Worm (Caenorhabditis elegans): ENCODE results near the gene arcp-1.

DNA sequence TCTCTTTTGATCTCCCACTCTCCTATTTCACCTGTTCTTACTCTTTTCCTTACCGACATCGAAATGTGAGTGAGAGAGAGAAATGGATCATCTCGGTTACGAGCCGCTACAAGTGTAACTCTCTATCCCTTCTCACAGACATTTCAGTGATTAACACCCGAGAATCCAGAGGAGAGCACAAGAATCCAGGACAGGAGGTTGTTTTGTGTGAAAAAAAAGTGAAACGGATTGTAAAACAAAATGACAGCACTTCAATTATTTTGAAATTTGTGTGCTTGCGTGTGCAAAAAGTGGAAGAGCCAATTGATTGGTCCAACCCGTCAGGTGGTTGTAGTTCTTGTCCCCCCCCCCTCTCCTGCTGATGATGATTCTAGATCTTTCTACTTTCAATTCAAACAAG, 23.6 kb upstream of the arcp-1 start:
- TF ChIP-seq nhr-237 (tag; optimal IDR thresholded peaks at IDR 0.05) = no peak
- no peak for TF ChIP-seq snpc-4 (tag; optimal IDR thresholded peaks at IDR 0.05)
- TF ChIP-seq blmp-1 (tag; optimal IDR thresholded peaks at IDR 0.05) = no peak
- no peak for TF ChIP-seq tbx-8 (GFP tag; optimal IDR thresholded peaks at IDR 0.05)
- no peak for TF ChIP-seq elt-3 (tag; optimal IDR thresholded peaks at IDR 0.05)
- TF ChIP-seq elt-1 (tag; optimal IDR thresholded peaks at IDR 0.05; ENCODE audit: borderline replicate concordance, insufficient read depth) = no peak
- peak; percentile 87 for TF ChIP-seq unc-62 (GFP tag; optimal IDR thresholded peaks at IDR 0.05)
- TF ChIP-seq lsy-2 (tag; optimal IDR thresholded peaks at IDR 0.05) = no peak
- no peak for TF ChIP-seq ceh-43 (GFP tag; optimal IDR thresholded peaks at IDR 0.05)
- no peak for TF ChIP-seq nhr-28 (tag; optimal IDR thresholded peaks at IDR 0.05)
- TF ChIP-seq ces-1 (GFP tag; optimal IDR thresholded peaks at IDR 0.05) = no peak
- no peak for TF ChIP-seq nhr-76 (tag; optimal IDR thresholded peaks at IDR 0.05)
- TF ChIP-seq nhr-12 (tag; optimal IDR thresholded peaks at IDR 0.05) = no peak

Data from whole organism, mixed stage, embryonic.